Worm (Caenorhabditis elegans) whole organism, L4 larva: ENCODE data around the gene gcy-31.

Experiments
- Y75B8A.6 ChIP-seq: fragments of 200-800 bp; sonication (Bioruptor generic); IDR thresholded peaks from 2 replicates; pipeline ENCODE4 v1.3.6; 2022; ENCODE audit warnings: missing genetic modification reagents, missing genetic modification characterization, missing compliant biosample characterization
- ceh-62 ChIP-seq: sonication (generic microtip); optimal IDR thresholded peaks from 2 replicates; lab custom pipeline; 2017; ENCODE audit warnings: missing biosample characterization, missing genetic modification characterization
- duxl-1 ChIP-seq: sonication (generic microtip); optimal IDR thresholded peaks from 2 replicates; lab custom pipeline; 2016; ENCODE audit warnings: mild to moderate bottlenecking, missing genetic modification characterization, moderate library complexity, missing compliant biosample characterization; ENCODE audit not compliant: poor library complexity
- dve-1 ChIP-seq: sonication (generic microtip); optimal IDR thresholded peaks from 2 replicates; lab custom pipeline; 2017; ENCODE audit warnings: antibody characterized with exemption, mild to moderate bottlenecking, missing genetic modification characterization, missing compliant biosample characterization; ENCODE audit not compliant: insufficient read depth
- fkh-10 ChIP-seq: fragments of 150-350 bp; optimal IDR thresholded peaks from 2 replicates; lab custom pipeline; 2014; ENCODE audit warnings: missing biosample characterization, missing genetic modification reagents, missing genetic modification characterization
- lsy-2 ChIP-seq, 2 experiments: fragments of 150-350 bp in 1 of 2; sonication (generic microtip) in 1 of 2; optimal IDR thresholded peaks; 2 replicates each; lab custom pipeline; 2014 to 2017; ENCODE audit warnings: missing biosample characterization in 2 of 2, missing genetic modification characterization in 2 of 2
- mxl-2 ChIP-seq: fragments of 200-800 bp; sonication (Bioruptor generic); conservative IDR thresholded peaks from 2 replicates; pipeline ENCODE4 v1.3.6; 2022; ENCODE audit warnings: missing genetic modification reagents, missing genetic modification characterization, missing compliant biosample characterization
- nhr-11 ChIP-seq: fragments of 150-350 bp; optimal IDR thresholded peaks from 2 replicates; lab custom pipeline; 2014; ENCODE audit warnings: missing biosample characterization, missing genetic modification characterization
- nhr-237 ChIP-seq: sonication (generic microtip); optimal IDR thresholded peaks from 2 replicates; lab custom pipeline; 2017; ENCODE audit warnings: missing biosample characterization, missing genetic modification characterization
- nhr-25 ChIP-seq: sonication (generic microtip); optimal IDR thresholded peaks from 2 replicates; lab custom pipeline; 2017; ENCODE audit warnings: missing genetic modification characterization, mild to moderate bottlenecking, missing compliant biosample characterization, antibody characterized with exemption, moderate library complexity, borderline replicate concordance; ENCODE audit not compliant: insufficient read depth
- nhr-6 ChIP-seq: fragments of 150-350 bp; optimal IDR thresholded peaks from 2 replicates; lab custom pipeline; 2014; ENCODE audit warnings: missing biosample characterization, missing genetic modification characterization
- skn-1 ChIP-seq: fragments of 150-350 bp; optimal IDR thresholded peaks from 2 replicates; lab custom pipeline; 2014; ENCODE audit warnings: missing biosample characterization, missing genetic modification characterization
- unc-39 ChIP-seq: sonication (generic microtip); optimal IDR thresholded peaks from 2 replicates; lab custom pipeline; 2017; ENCODE audit warnings: missing biosample characterization, missing genetic modification characterization
- unc-62 ChIP-seq, 3 experiments: fragments of 150-350 bp in 1 of 3; sonication (generic microtip); optimal IDR thresholded peaks in 2 of 3; peaks in 1 of 3; 1 replicate in 1 of 3; 2 replicates in 2 of 3; lab custom pipeline; 2014 to 2017; ENCODE audit warnings: missing biosample characterization in 3 of 3, missing genetic modification characterization in 3 of 3, missing genetic modification reagents in 3 of 3, missing genotype in 1 of 3

ce11 chrX:2426932-2427331 lies 372 bp downstream of the gcy-31 start:
- TF ChIP-seq nhr-11 (tag; lab: Kevin White, UChicago) (no peak), nhr-25 (tag; lab: Kevin White, UChicago) (no peak), nhr-237 (tag; lab: Kevin White, UChicago) (no peak), mxl-2 (no peak), ceh-62 (tag; lab: Kevin White, UChicago) (no peak), lsy-2 (tag; optimal IDR thresholded peaks at IDR 0.05; lab: Kevin White, UChicago) (no peak), Y75B8A.6 (no peak), dve-1 (tag; lab: Kevin White, UChicago) (no peak), duxl-1 (tag; lab: Kevin White, UChicago) (no peak), nhr-6 (tag; lab: Kevin White, UChicago) (no peak), skn-1 (tag; lab: Kevin White, UChicago) (no peak), unc-62 (GFP tag; optimal IDR thresholded peaks at IDR 0.05 in 1 of 2; lab: Kevin White, UChicago) (no peak), unc-62 (tag; optimal IDR thresholded peaks at IDR 0.05; lab: Kevin White, UChicago) (no peak), unc-39 (tag; lab: Kevin White, UChicago) (no peak), fkh-10 (GFP tag; lab: Kevin White, UChicago) (no peak)
